Worm (Caenorhabditis elegans): Measurements from ENCODE around the gene cyp-13A2.

ce11 chrII:9834921-9835320 lies 47.5 kb upstream of the cyp-13A2 start, which contains the start of gene arrd-5:
- TF ChIP-seq ceh-48 (tag; optimal IDR thresholded peaks at IDR 0.05): no peak
- no peak for TF ChIP-seq lim-6 (tag; optimal IDR thresholded peaks at IDR 0.05)
- no peak for TF ChIP-seq ceh-45 (GFP tag; IDR thresholded peaks at IDR 0.05)
- no peak for TF ChIP-seq unc-3 (GFP tag; conservative IDR thresholded peaks at IDR 0.05)
- no peak for TF ChIP-seq unc-3 (tag; optimal IDR thresholded peaks at IDR 0.05)

Measured in whole organism, late embryonic.